Fruit fly (Drosophila melanogaster): ENCODE results near the gene CG7889.

- TF ChIP-seq Pif1B (GFP tag; optimal IDR thresholded peaks at IDR 0.05) (no peak), EcR (GFP tag; optimal IDR thresholded peaks at IDR 0.05) (no peak), CG32121 (GFP tag; IDR thresholded peaks at IDR 0.05) (no peak), CG8301 (tag; optimal IDR thresholded peaks at IDR 0.05) (peak; percentile 31), Snoo (tag; optimal IDR thresholded peaks at IDR 0.05) (no peak), CG13204 (GFP tag; optimal IDR thresholded peaks at IDR 0.05) (no peak), Ets98B (GFP tag; IDR thresholded peaks at IDR 0.05) (no peak), rn (GFP tag; IDR thresholded peaks at IDR 0.05) (no peak), CG8159 (tag; optimal IDR thresholded peaks at IDR 0.05) (peak; percentile 48)
Measured at dm6 chrX:19243379-19243834, at the start of gene CG7889.

Measured in whole organism, pupa.